Worm (Caenorhabditis elegans): ENCODE data around the gene dhhc-14.

DNA sequence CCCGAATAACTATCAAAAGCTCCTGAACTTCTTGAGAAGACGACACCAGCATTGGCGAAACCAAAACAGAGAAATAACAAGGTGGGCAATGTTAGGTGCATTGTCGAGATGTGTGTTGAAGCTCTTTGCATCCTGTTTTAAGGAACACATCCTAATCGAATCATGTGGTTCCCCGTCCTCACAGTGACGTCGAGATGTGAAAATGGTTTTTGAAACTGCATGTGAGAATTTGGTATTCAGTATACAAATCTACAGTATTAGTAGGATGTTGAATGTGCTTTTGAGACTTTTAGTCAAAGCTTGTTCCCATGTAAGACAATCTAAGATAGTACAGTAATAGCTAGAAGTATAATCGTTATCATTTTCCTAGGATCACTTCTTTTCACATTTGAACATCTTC is 45.6 kb downstream of the dhhc-14 start, which contains the start of gene F18E9.7:
- TF ChIP-seq ztf-29 (GFP tag; IDR thresholded peaks at IDR 0.05) (no peak), flt-1 (GFP tag; IDR thresholded peaks at IDR 0.05) (no peak), T22C8.4 (GFP tag; IDR thresholded peaks at IDR 0.05) (no peak), ztf-23 (GFP tag; IDR thresholded peaks at IDR 0.05) (no peak), klf-2 (GFP tag; conservative IDR thresholded peaks at IDR 0.05) (no peak), cog-1 (tag; optimal IDR thresholded peaks at IDR 0.05) (no peak), med-1 (GFP tag; optimal IDR thresholded peaks at IDR 0.05; ENCODE audit: insufficient read depth) (no peak)

Data from whole organism, midembryonic.